Worm (Caenorhabditis elegans) whole organism, L2 larva: ENCODE measurements around the gene srt-27.

Experiments used
- ceh-16 ChIP-seq: fragments of 150-350 bp; optimal IDR thresholded peaks from 2 replicates; lab custom pipeline; 2014; ENCODE audit warnings: missing biosample characterization, missing genetic modification characterization
- elt-3 ChIP-seq: sonication (generic microtip); optimal IDR thresholded peaks from 2 replicates; lab custom pipeline; 2017; ENCODE audit warnings: missing biosample characterization, missing genetic modification characterization
- unc-62 ChIP-seq: fragments of 150-350 bp; optimal IDR thresholded peaks from 2 replicates; lab custom pipeline; 2014; ENCODE audit warnings: missing biosample characterization, missing genetic modification reagents, missing genetic modification characterization
- ztf-4 ChIP-seq: fragments of 150-350 bp; optimal IDR thresholded peaks from 2 replicates; lab custom pipeline; 2014; ENCODE audit warnings: missing biosample characterization, missing genetic modification characterization

ce11 chrV:2727101-2727500 lies 6.4 kb upstream of the srt-27 start, which contains the start of gene str-13:
- TF ChIP-seq ztf-4 (tag; lab: Kevin White, UChicago) (no peak), unc-62 (GFP tag; lab: Kevin White, UChicago) (no peak), ceh-16 (tag; lab: Kevin White, UChicago) (no peak), elt-3 (no peak)
